Worm (Caenorhabditis elegans) whole organism, early embryonic: Measurements from ENCODE around the gene Y57G7A.6.

Experiments
- ama-1 ChIP-seq: fragments of 150-350 bp; optimal IDR thresholded peaks from 2 replicates; lab custom pipeline; 2014
- ets-7 ChIP-seq: sonication (generic microtip); optimal IDR thresholded peaks from 2 replicates; lab custom pipeline; 2016; ENCODE audit warnings: missing genotype, missing genetic modification characterization, missing compliant biosample characterization
- flt-1 ChIP-seq: fragments of 200-800 bp; sonication (Bioruptor generic); IDR thresholded peaks from 2 replicates; pipeline ENCODE4 v1.3.6; 2022; ENCODE audit warnings: missing genetic modification characterization, missing compliant biosample characterization
- tbx-11 ChIP-seq: fragments of 200-800 bp; sonication (Bioruptor generic); IDR thresholded peaks from 2 replicates; pipeline ENCODE4 v1.3.6; 2022; ENCODE audit warnings: missing genetic modification characterization, missing compliant biosample characterization
- tra-4 ChIP-seq: sonication (generic microtip); optimal IDR thresholded peaks from 2 replicates; lab custom pipeline; 2017; ENCODE audit warnings: missing genetic modification characterization, missing compliant biosample characterization

DNA sequence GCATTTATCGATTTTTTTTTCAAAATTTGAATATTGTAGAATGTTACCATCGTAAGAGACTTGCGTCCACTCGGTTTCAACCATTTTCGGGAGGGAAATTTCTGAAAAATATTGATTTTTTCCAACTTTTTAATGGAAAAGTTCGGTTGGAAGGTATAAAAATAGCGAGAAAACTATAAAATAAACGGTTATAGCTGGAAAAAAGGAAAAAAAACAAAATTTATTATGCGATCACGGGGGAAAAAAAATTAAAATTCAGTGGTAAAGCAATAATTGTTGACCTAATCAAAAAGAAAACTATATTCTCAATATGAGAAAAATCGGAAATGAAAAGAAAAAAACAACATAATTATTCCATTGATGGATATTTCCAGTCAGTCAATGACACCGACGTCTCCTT is 20.6 kb upstream of the Y57G7A.6 start, which contains the start of gene emc-2:
- no peak for TF ChIP-seq ets-7 (tag; lab: Kevin White, UChicago)
- no peak for TF ChIP-seq tbx-11 (GFP tag; lab: Robert Waterston, UW)
- TF ChIP-seq tra-4 (tag; lab: Kevin White, UChicago) = no peak
- TF ChIP-seq ama-1 (lab: Kevin White, UChicago) = no peak
- TF ChIP-seq flt-1 (GFP tag; lab: Robert Waterston, UW) = no peak
